Fruit fly (Drosophila melanogaster) whole organism, wandering third instar larva: ENCODE measurements around the gene mtrm.

Experiments
- Abd-B ChIP-seq: fragments of >200 bp; optimal IDR thresholded peaks from 2 replicates; lab custom pipeline; 2017; ENCODE audit warnings: missing biosample characterization, missing genetic modification characterization
- CG32264 ChIP-seq: fragments of 200-800 bp; sonication (Bioruptor generic); optimal IDR thresholded peaks from 2 replicates; lab custom pipeline; 2016; ENCODE audit warnings: missing biosample characterization, missing genetic modification characterization
- CG9705 ChIP-seq: fragments of 200-800 bp; sonication (Bioruptor generic); optimal IDR thresholded peaks from 2 replicates; lab custom pipeline; 2018; ENCODE audit warnings: missing biosample characterization, mild to moderate bottlenecking, missing genetic modification characterization
- CrebA ChIP-seq: fragments of 200-800 bp; sonication (Bioruptor generic); optimal IDR thresholded peaks from 2 replicates; lab custom pipeline; 2016; ENCODE audit warnings: missing biosample characterization, mild to moderate bottlenecking, missing genetic modification characterization, borderline replicate concordance
- Dfd ChIP-seq: fragments of >200 bp; optimal IDR thresholded peaks from 2 replicates; lab custom pipeline; 2017; ENCODE audit warnings: missing biosample characterization, missing genetic modification characterization
- Dif ChIP-seq: fragments of 200-275, 200-300 bp; sonication (Bioruptor generic); optimal IDR thresholded peaks from 2 replicates; lab custom pipeline; 2018; ENCODE audit warnings: missing biosample characterization, missing genetic modification characterization; ENCODE audit not compliant: partially characterized antibody
- GATAd ChIP-seq: sonication (Bioruptor generic); optimal IDR thresholded peaks from 2 replicates; lab custom pipeline; 2016; ENCODE audit warnings: missing biosample characterization, missing genetic modification characterization
- HLH106 ChIP-seq: fragments of 200-800 bp; optimal IDR thresholded peaks from 3 replicates; lab custom pipeline; 2019; ENCODE audit warnings: missing biosample characterization, mild to moderate bottlenecking, missing genetic modification characterization, moderate library complexity
- Hnf4 ChIP-seq: fragments of 200-800 bp; sonication (Bioruptor generic); optimal IDR thresholded peaks from 2 replicates; lab custom pipeline; 2016; ENCODE audit warnings: missing biosample characterization, mild to moderate bottlenecking, missing genetic modification characterization
- Hr78 ChIP-seq: fragments of >200 bp; optimal IDR thresholded peaks from 2 replicates; lab custom pipeline; 2017; ENCODE audit warnings: missing biosample characterization, missing genetic modification characterization
- Hr83 ChIP-seq: fragments of 200-300 bp; sonication (Bioruptor generic); optimal IDR thresholded peaks from 2 replicates; lab custom pipeline; 2016; ENCODE audit warnings: missing biosample characterization, mild to moderate bottlenecking, missing genetic modification characterization, moderate library complexity; ENCODE audit not compliant: poor library complexity, severe bottlenecking
- Jra ChIP-seq: sonication (Bioruptor generic); optimal IDR thresholded peaks from 2 replicates; lab custom pipeline; 2016; ENCODE audit warnings: missing biosample characterization, missing genetic modification characterization
- Mio ChIP-seq: sonication (Bioruptor generic); optimal IDR thresholded peaks from 2 replicates; lab custom pipeline; 2016; ENCODE audit warnings: missing biosample characterization, missing genetic modification characterization
- Myc ChIP-seq: fragments of >200 bp; optimal IDR thresholded peaks from 2 replicates; lab custom pipeline; 2017
- N ChIP-seq: fragments of >200 bp; optimal IDR thresholded peaks from 2 replicates; lab custom pipeline; 2018; ENCODE audit warnings: missing biosample characterization, missing external identifiers, missing genetic modification characterization
- OdsH ChIP-seq: fragments of 200-800 bp; sonication (Bioruptor generic); optimal IDR thresholded peaks from 2 replicates; lab custom pipeline; 2016; ENCODE audit warnings: missing biosample characterization, mild to moderate bottlenecking, missing genetic modification characterization
- Rel ChIP-seq, 2 experiments: fragments of 200-800 bp; sonication (Bioruptor generic) in 1 of 2; optimal IDR thresholded peaks; 2 replicates in 1 of 2; 3 replicates in 1 of 2; lab custom pipeline; 2016 to 2019; ENCODE audit warnings: mild to moderate bottlenecking in 2 of 2, missing biosample characterization in 2 of 2, missing genetic modification characterization in 2 of 2, moderate library complexity in 1 of 2
- Sp1 ChIP-seq: fragments of 200-800 bp; sonication (Bioruptor generic); optimal IDR thresholded peaks from 3 replicates; lab custom pipeline; 2019; ENCODE audit warnings: missing biosample characterization, mild to moderate bottlenecking, missing genetic modification characterization, moderate library complexity
- Vsx2 ChIP-seq: fragments of 200-300, 225-300 bp; sonication (Bioruptor generic); optimal IDR thresholded peaks from 2 replicates; lab custom pipeline; 2018; ENCODE audit warnings: missing biosample characterization, missing genetic modification characterization; ENCODE audit not compliant: partially characterized antibody
- br ChIP-seq: fragments of 200-800 bp; sonication (Bioruptor generic); optimal IDR thresholded peaks from 2 replicates; lab custom pipeline; 2016; ENCODE audit warnings: missing biosample characterization, missing genetic modification characterization
- brk ChIP-seq: fragments of 200-800 bp; sonication (Bioruptor generic); optimal IDR thresholded peaks from 2 replicates; lab custom pipeline; 2016; ENCODE audit warnings: missing biosample characterization, mild to moderate bottlenecking, missing genetic modification characterization
- dl ChIP-seq, 2 experiments: fragments of 175-275, 200-275 bp in 1 of 2; fragments of 200-275 bp in 1 of 2; sonication (Bioruptor generic); optimal IDR thresholded peaks; lab custom pipeline; 2018; ENCODE audit warnings: mild to moderate bottlenecking in 2 of 2, missing biosample characterization in 2 of 2, missing genetic modification characterization in 2 of 2, moderate library complexity in 2 of 2; ENCODE audit not compliant: partially characterized antibody in 2 of 2, insufficient read depth in 1 of 2
- dmrt93B ChIP-seq: fragments of 200-800 bp; sonication (Bioruptor generic); optimal IDR thresholded peaks from 2 replicates; lab custom pipeline; 2018; ENCODE audit warnings: missing biosample characterization, mild to moderate bottlenecking, missing genetic modification characterization
- dsf ChIP-seq: sonication (Bioruptor generic); optimal IDR thresholded peaks from 2 replicates; lab custom pipeline; 2016; ENCODE audit warnings: missing biosample characterization, missing genetic modification characterization, borderline replicate concordance
- ey ChIP-seq: fragments of 200-800 bp; sonication (Bioruptor generic); optimal IDR thresholded peaks from 2 replicates; lab custom pipeline; 2016; ENCODE audit warnings: missing biosample characterization, missing genetic modification characterization
- foxo ChIP-seq, 2 experiments: fragments of 200-800 bp; sonication (Bioruptor generic); optimal IDR thresholded peaks; 2 replicates in 1 of 2; 3 replicates in 1 of 2; lab custom pipeline; 2016 to 2017; ENCODE audit warnings: missing biosample characterization in 2 of 2, missing genetic modification characterization in 2 of 2
- fru ChIP-seq: fragments of 200-800 bp; sonication (Bioruptor generic); optimal IDR thresholded peaks from 3 replicates; lab custom pipeline; 2016; ENCODE audit warnings: missing biosample characterization, mild to moderate bottlenecking, missing genetic modification characterization
- h ChIP-seq: fragments of 200-800 bp; sonication (Bioruptor generic); optimal IDR thresholded peaks from 3 replicates; lab custom pipeline; 2016; ENCODE audit warnings: missing biosample characterization, mild to moderate bottlenecking, missing genetic modification characterization
- jim ChIP-seq: fragments of 175-275, 200-325 bp; sonication (Bioruptor generic); optimal IDR thresholded peaks from 2 replicates; lab custom pipeline; 2016; ENCODE audit warnings: missing biosample characterization, mild to moderate bottlenecking, missing genetic modification characterization
- lola ChIP-seq: fragments of >200 bp; optimal IDR thresholded peaks from 2 replicates; lab custom pipeline; 2017; ENCODE audit warnings: missing biosample characterization, missing genetic modification characterization
- pan ChIP-seq: fragments of >200 bp; optimal IDR thresholded peaks from 2 replicates; lab custom pipeline; 2017
- psq ChIP-seq: fragments of 200-800 bp; sonication (Bioruptor generic); optimal IDR thresholded peaks from 3 replicates; lab custom pipeline; 2017; ENCODE audit warnings: missing biosample characterization, mild to moderate bottlenecking, missing genetic modification characterization, moderate library complexity
- rgr ChIP-seq: fragments of 200-800 bp; sonication (Bioruptor generic); optimal IDR thresholded peaks from 3 replicates; lab custom pipeline; 2016; ENCODE audit warnings: missing biosample characterization, mild to moderate bottlenecking, missing genetic modification characterization
- sage ChIP-seq: fragments of 200-800 bp; sonication (Bioruptor generic); optimal IDR thresholded peaks from 2 replicates; lab custom pipeline; 2016; ENCODE audit warnings: missing biosample characterization, mild to moderate bottlenecking, missing genetic modification characterization
- sv ChIP-seq: fragments of 200-800 bp; sonication (Bioruptor generic); optimal IDR thresholded peaks from 3 replicates; lab custom pipeline; 2016; ENCODE audit warnings: missing biosample characterization, missing genetic modification characterization
- tai ChIP-seq: sonication (Bioruptor generic); optimal IDR thresholded peaks from 2 replicates; lab custom pipeline; 2016; ENCODE audit warnings: missing biosample characterization, missing genetic modification characterization
- usp ChIP-seq: fragments of >200 bp; optimal IDR thresholded peaks from 2 replicates; lab custom pipeline; 2017; ENCODE audit warnings: missing biosample characterization, missing genetic modification characterization
- woc ChIP-seq: sonication (Bioruptor generic); optimal IDR thresholded peaks from 2 replicates; lab custom pipeline; 2016; ENCODE audit warnings: missing biosample characterization, mild to moderate bottlenecking, missing genetic modification characterization

mtrm gene

DNA sequence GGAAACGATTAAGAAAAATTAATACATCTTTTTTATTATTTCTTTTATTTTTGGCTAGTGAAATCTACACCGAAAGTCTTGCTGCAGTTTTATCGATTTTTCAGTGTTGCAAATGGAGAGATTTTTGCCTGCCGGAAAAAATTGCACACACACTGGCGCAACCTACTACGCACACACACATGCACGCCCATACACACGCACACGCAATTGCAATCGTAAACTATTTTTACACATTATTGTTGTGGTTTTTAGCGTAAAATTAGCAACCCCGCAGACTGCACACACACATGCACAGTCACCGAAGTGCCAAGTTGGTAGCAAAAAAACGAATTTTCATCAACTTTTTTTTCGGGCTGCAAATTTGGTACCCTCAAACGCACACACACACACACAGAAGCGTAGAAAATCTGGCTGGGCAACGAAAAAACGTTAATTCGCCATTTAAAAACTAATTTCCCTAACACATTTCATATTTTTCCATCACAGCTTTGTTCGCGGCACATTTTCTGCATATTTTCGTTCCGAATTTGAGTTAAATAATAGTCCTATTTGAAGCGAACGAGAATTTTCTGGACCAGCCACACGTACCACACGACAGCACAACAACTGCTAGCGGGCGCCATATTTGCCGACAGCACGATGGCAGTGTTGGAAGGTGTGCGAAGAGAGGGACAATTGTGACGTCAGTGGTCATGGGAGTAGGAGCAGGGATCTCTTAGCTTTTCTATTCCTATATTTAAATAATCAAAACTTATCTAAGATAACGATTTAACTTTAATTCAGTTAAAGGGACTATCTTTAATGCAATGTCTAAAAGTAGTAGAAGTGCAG, 29.1 kb downstream of the mtrm start, which contains the start of gene Unr:
Gene Unr (minus strand): TSS at position 637 of the 831 bp plus-strand sequence.
- TF ChIP-seq CrebA (GFP tag; lab: Kevin White, UChicago) (no peak), usp (GFP tag; lab: Kevin White, UChicago) (no peak), Dif (no peak), CG9705 (GFP tag; lab: Kevin White, UChicago) (peak; percentile 58), GATAd (peak; percentile 45), h (GFP tag; lab: Kevin White, UChicago) (peak; percentile 87), Mio (GFP tag; lab: Kevin White, UChicago) (peak; percentile 60), lola (GFP tag; lab: Kevin White, UChicago) (no peak), sv (peak; percentile 84), Jra (GFP tag; lab: Kevin White, UChicago) (peak; percentile 72), Vsx2 (GFP tag; lab: Kevin White, UChicago) (no peak), brk (peak; percentile 83), tai (peak; percentile 85), foxo (GFP tag; optimal IDR thresholded peaks at IDR 0.05; lab: Kevin White, UChicago) (peak in 1 of 2 experiments; percentile 89), OdsH (GFP tag; lab: Kevin White, UChicago) (peak; percentile 76), woc (GFP tag; lab: Kevin White, UChicago) (peak; percentile 54), HLH106 (tag; lab: Kevin White, UChicago) (peak; percentile 75), N (peak; percentile 62), Sp1 (GFP tag; lab: Kevin White, UChicago) (peak; percentile 82), Myc (lab: Kevin White, UChicago) (no peak), Hnf4 (GFP tag; lab: Kevin White, UChicago) (peak; percentile 91), dmrt93B (peak; percentile 44), sage (peak; percentile 45), Dfd (GFP tag; lab: Kevin White, UChicago) (peak; percentile 38), Hr78 (GFP tag; lab: Kevin White, UChicago) (no peak), br (GFP tag; lab: Kevin White, UChicago) (peak; percentile 87), CG32264 (GFP tag; lab: Kevin White, UChicago) (peak; percentile 63), jim (GFP tag; lab: Kevin White, UChicago) (peak; percentile 84), pan (no peak), psq (GFP tag; lab: Kevin White, UChicago) (peak; percentile 68), Hr83 (GFP tag; lab: Kevin White, UChicago) (peak; percentile 97), dl (GFP tag; optimal IDR thresholded peaks at IDR 0.05; lab: Kevin White, UChicago; ENCODE audit: insufficient read depth in 1 of 2, partially characterized antibody in 2 of 2) (no peak), rgr (GFP tag; lab: Kevin White, UChicago) (peak; percentile 90), ey (GFP tag; lab: Kevin White, UChicago) (peak; percentile 81), dsf (GFP tag; lab: Kevin White, UChicago) (peak; percentile 44), Abd-B (GFP tag; lab: Kevin White, UChicago) (no peak), Rel (GFP tag; optimal IDR thresholded peaks at IDR 0.05; lab: Kevin White, UChicago) (no peak), Rel (tag; optimal IDR thresholded peaks at IDR 0.05; lab: Kevin White, UChicago) (peak; percentile 64), fru (GFP tag; lab: Kevin White, UChicago) (peak; percentile 83)

DNA sequence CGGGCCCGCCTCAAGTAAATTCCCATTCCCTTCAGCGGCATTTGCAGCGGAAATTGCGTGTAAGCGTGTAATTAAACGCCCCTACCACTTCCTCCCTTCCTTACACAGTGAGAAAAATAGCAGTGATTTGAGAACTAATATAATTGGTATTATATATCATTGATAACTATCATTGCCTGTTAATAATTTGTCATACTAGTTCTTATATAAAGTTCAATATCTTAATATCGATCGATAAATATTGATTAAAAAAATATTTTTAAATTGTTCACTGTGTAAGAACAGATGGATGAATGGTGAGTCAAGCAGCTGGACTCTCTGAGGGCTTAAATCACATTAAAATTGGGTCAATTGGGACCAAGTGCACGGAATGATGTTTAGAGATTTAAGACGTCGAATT, 32.2 kb downstream of the mtrm start:
- TF ChIP-seq Sp1 (GFP tag; lab: Kevin White, UChicago) (peak; percentile 11), N (no peak), usp (GFP tag; lab: Kevin White, UChicago) (no peak), fru (GFP tag; lab: Kevin White, UChicago) (peak; percentile 38), HLH106 (tag; lab: Kevin White, UChicago) (peak; percentile 59)
